Worm (Caenorhabditis elegans) whole organism, early embryonic: ENCODE measurements around the gene fbxa-27.

Experiments
- F13C5.2 ChIP-seq: sonication (generic microtip); optimal IDR thresholded peaks from 2 replicates; lab custom pipeline; 2017; ENCODE audit warnings: mild to moderate bottlenecking, missing genetic modification characterization, inconsistent platforms, missing compliant biosample characterization
- ama-1 ChIP-seq: fragments of 150-350 bp; optimal IDR thresholded peaks from 2 replicates; lab custom pipeline; 2014
- ceh-36 ChIP-seq: sonication (generic microtip); optimal IDR thresholded peaks from 2 replicates; lab custom pipeline; 2016; ENCODE audit warnings: missing genetic modification characterization, inconsistent platforms, missing compliant biosample characterization
- flt-1 ChIP-seq: fragments of 200-800 bp; sonication (Bioruptor generic); IDR thresholded peaks from 2 replicates; pipeline ENCODE4 v1.3.6; 2022; ENCODE audit warnings: missing genetic modification characterization, missing compliant biosample characterization
- pes-1 ChIP-seq: fragments of 200-800 bp; sonication (Bioruptor generic); IDR thresholded peaks from 2 replicates; pipeline ENCODE4 v1.3.6; 2022; ENCODE audit warnings: missing genetic modification reagents, missing genetic modification characterization, missing compliant biosample characterization
- sea-1 ChIP-seq: fragments of 200-800 bp; sonication (Bioruptor generic); conservative IDR thresholded peaks from 2 replicates; pipeline ENCODE4 v1.3.6; 2022; ENCODE audit warnings: missing genetic modification characterization, missing compliant biosample characterization
- tbx-11 ChIP-seq: fragments of 200-800 bp; sonication (Bioruptor generic); IDR thresholded peaks from 2 replicates; pipeline ENCODE4 v1.3.6; 2022; ENCODE audit warnings: missing genetic modification characterization, missing compliant biosample characterization

DNA sequence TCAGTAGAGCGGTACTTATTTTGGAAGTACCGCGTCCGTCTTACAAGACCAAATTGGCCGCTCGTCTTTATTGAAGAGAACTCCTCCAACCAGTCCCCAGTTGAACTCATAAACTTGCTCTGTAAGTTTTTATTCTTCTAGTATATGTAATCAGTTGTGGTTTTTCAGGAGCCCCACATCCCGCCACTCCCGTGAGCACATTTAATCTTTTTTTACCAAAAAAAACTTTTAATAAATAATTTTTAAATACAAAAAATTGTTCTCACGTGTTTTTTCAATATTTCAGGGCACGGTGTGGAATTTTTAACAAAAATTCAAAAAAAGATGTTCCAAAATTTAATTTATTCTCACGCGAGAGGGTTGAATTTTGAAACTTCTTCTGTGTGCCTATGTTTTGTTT lies 18.3 kb upstream of the fbxa-27 start, which contains the start of gene fbxa-14:
- TF ChIP-seq flt-1 = no peak
- TF ChIP-seq pes-1 (GFP tag; lab: Robert Waterston, UW) = no peak
- no peak for TF ChIP-seq ama-1 (lab: Kevin White, UChicago)
- no peak for TF ChIP-seq tbx-11
- no peak for TF ChIP-seq ceh-36 (tag; lab: Kevin White, UChicago)
- TF ChIP-seq F13C5.2 (tag; lab: Kevin White, UChicago) = no peak
- no peak for TF ChIP-seq sea-1
